Worm (Caenorhabditis elegans): ENCODE results near the gene lex-1.

lex-1 gene

DNA sequence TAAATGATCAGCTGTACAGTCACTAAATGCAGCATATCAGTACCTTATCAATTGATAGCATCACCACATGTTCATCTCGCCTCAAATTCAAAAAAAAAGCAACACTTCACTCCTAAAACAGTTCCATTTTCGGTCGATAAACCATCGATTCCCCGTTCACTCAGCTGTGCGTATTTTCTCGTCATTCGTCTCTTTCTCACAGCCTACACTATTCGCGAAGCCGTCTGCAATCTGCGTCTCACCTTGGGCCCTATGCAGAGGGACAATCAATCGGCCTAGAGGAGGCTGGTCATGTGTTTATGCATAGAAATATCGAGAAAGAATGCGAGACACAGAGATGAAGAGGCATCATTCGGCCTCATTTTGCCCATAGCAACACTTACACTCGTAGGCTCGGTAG, 46.9 kb upstream of the lex-1 start (continued):
- TF ChIP-seq ceh-82 (tag; optimal IDR thresholded peaks at IDR 0.05) (no peak), gei-8 (GFP tag; optimal IDR thresholded peaks at IDR 0.05) (peak; percentile 83), T20F7.1 (GFP tag; optimal IDR thresholded peaks at IDR 0.05) (peak; percentile 81), hmg-1.1 (GFP tag; IDR thresholded peaks at IDR 0.05) (peak; percentile 93), mep-1 (tag; optimal IDR thresholded peaks at IDR 0.05) (peak; percentile 94), madf-9 (GFP tag; conservative IDR thresholded peaks at IDR 0.05) (no peak), D1046.2 (GFP tag; IDR thresholded peaks at IDR 0.05) (no peak; the same call in 1 of the 2 replicates), mdl-1 (tag; optimal IDR thresholded peaks at IDR 0.05) (peak in 1 of 2 experiments; percentile 70), Y48G9A.11 (GFP tag; IDR thresholded peaks at IDR 0.05) (no peak), snpc-4 (tag; optimal IDR thresholded peaks at IDR 0.05) (no peak), R02D3.7 (tag; optimal IDR thresholded peaks at IDR 0.05) (no peak), zfp-2 (tag; optimal IDR thresholded peaks at IDR 0.05) (no peak), pha-4 (GFP tag; IDR thresholded peaks at IDR 0.05) (peak; percentile 57; the same call in 1 of the 2 replicates), pha-4 (tag; optimal IDR thresholded peaks at IDR 0.05) (no peak), tra-1 (GFP tag; IDR thresholded peaks at IDR 0.05) (peak; percentile 84; the same call in 1 of the 2 replicates), nhr-11 (tag; optimal IDR thresholded peaks at IDR 0.05) (peak; percentile 91), egl-43 (GFP tag; IDR thresholded peaks at IDR 0.05) (peak; percentile 71), lsy-2 (tag; optimal IDR thresholded peaks at IDR 0.05) (peak; percentile 84 to 90), tag-97 (GFP tag; IDR thresholded peaks at IDR 0.05) (no peak), nhr-77 (tag; optimal IDR thresholded peaks at IDR 0.05) (peak; percentile 79), dmd-8 (GFP tag; IDR thresholded peaks at IDR 0.05) (no peak), mdt-29 (GFP tag; IDR thresholded peaks at IDR 0.05) (peak; percentile 88), daf-16 (GFP tag; optimal IDR thresholded peaks at IDR 0.05) (peak; percentile 58 to 67), daf-16 (tag; optimal IDR thresholded peaks at IDR 0.05) (peak; percentile 93), F49E8.2 (tag; optimal IDR thresholded peaks at IDR 0.05; ENCODE audit: borderline replicate concordance) (no peak), Y75B8A.6 (GFP tag; IDR thresholded peaks at IDR 0.05) (no peak), egl-27 (tag; optimal IDR thresholded peaks at IDR 0.05) (no peak), aly-2 (tag; optimal IDR thresholded peaks at IDR 0.05) (no peak), lim-7 (GFP tag; IDR thresholded peaks at IDR 0.05) (0 out of 2 replicates have a peak, but pooled peaks have one; percentile 15), hlh-11 (tag; optimal IDR thresholded peaks at IDR 0.05) (peak; percentile 100), snpc-1.2 (GFP tag; IDR thresholded peaks at IDR 0.05) (no peak), madf-5 (GFP tag; IDR thresholded peaks at IDR 0.05) (no peak), set-16 (GFP tag; IDR thresholded peaks at IDR 0.05) (peak; percentile 62)

DNA sequence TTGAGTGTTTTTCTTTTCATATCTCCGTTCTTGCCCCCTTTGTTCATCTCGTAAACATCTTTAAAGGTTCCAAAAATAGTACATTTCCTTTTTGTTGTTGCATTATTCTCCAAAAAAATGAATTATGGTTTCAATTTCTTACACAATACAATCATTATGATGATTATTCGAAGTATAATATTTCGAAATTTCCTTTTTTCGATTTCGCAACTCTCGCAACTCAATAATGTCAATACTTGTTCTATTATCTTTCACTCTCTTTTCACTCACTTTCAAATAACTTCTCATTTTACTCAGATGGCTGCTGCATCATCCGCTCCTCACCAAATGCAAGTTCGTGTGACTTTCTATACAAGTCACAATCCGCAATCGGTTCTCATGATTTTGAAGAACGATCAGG, 45.3 kb upstream of the lex-1 start, which contains the start of gene sqst-1:
TSS of gene sqst-1 (plus strand) at position 298 of the 400 bp plus-strand sequence.
- TF ChIP-seq hlh-30 (tag; optimal IDR thresholded peaks at IDR 0.05; ENCODE audit: insufficient read depth) (peak; percentile 36), ceh-28 (tag; optimal IDR thresholded peaks at IDR 0.05) (no peak), nhr-77 (tag; optimal IDR thresholded peaks at IDR 0.05) (peak; percentile 32), daf-16 (GFP tag; optimal IDR thresholded peaks at IDR 0.05) (no peak), daf-16 (tag; optimal IDR thresholded peaks at IDR 0.05) (peak; percentile 20), dve-1 (tag; optimal IDR thresholded peaks at IDR 0.05; ENCODE audit: insufficient read depth) (peak; percentile 40), ZK337.2 (GFP tag; IDR thresholded peaks at IDR 0.05) (no peak)

DNA sequence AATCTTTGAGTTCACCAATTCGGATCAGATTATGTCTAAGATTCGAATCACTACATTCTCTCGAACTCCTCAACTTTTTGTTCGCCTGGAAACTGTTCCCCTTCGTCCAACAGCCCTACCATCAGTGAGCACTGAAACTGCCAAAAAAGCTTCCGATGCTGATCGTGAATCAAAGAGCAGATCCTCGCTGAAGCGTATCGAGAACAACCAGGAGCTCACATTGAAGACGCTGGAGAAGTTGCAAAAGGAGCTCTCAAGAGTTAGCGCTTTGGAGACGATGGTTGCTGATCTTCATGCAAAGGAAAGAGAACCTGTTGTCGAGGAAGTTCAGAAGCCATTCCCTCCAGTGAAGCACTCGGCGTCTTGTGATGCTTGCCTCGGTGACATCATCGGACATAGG, 44.5 kb upstream of the lex-1 start:
- TF ChIP-seq egl-43 (GFP tag; IDR thresholded peaks at IDR 0.05) = peak; percentile 34; the same call in 1 of the 2 replicates
- peak; percentile 62 for TF ChIP-seq aha-1 (tag)
- peak; percentile 15 for TF ChIP-seq set-16 (GFP tag; IDR thresholded peaks at IDR 0.05)
- TF ChIP-seq lim-7 (GFP tag; IDR thresholded peaks at IDR 0.05) = no peak
- TF ChIP-seq T20F7.1 (GFP tag; optimal IDR thresholded peaks at IDR 0.05) = no peak
- no peak for TF ChIP-seq tra-1 (GFP tag; IDR thresholded peaks at IDR 0.05)
- no peak for TF ChIP-seq F26F4.8 (GFP tag; conservative IDR thresholded peaks at IDR 0.05)
